Worm (Caenorhabditis elegans) whole organism, late embryonic: ENCODE data around the gene T23D5.8.

Source experiments
- ama-1 ChIP-seq: fragments of 150-350 bp; optimal IDR thresholded peaks from 2 replicates; lab custom pipeline; 2014
- ceh-6 ChIP-seq: fragments of 200-800 bp; sonication (Bioruptor generic); optimal IDR thresholded peaks from 2 replicates; lab custom pipeline; 2018; ENCODE audit warnings: mild to moderate bottlenecking, missing genetic modification characterization, missing compliant biosample characterization
- che-1 ChIP-seq: sonication (generic microtip); optimal IDR thresholded peaks from 2 replicates; lab custom pipeline; 2016; ENCODE audit warnings: mild to moderate bottlenecking, missing genetic modification characterization, missing compliant biosample characterization
- dve-1 ChIP-seq: sonication (generic microtip); optimal IDR thresholded peaks from 2 replicates; lab custom pipeline; 2017; ENCODE audit warnings: antibody characterized with exemption, mild to moderate bottlenecking, missing genetic modification characterization, missing compliant biosample characterization
- hlh-30 ChIP-seq: sonication (generic microtip); optimal IDR thresholded peaks from 2 replicates; lab custom pipeline; 2017; ENCODE audit warnings: antibody characterized with exemption, missing genetic modification characterization, missing compliant biosample characterization; ENCODE audit not compliant: insufficient read depth
- lin-11 ChIP-seq: fragments of 200-800 bp; sonication (Bioruptor generic); optimal IDR thresholded peaks from 2 replicates; lab custom pipeline; 2018; ENCODE audit warnings: mild to moderate bottlenecking, missing genetic modification characterization, missing compliant biosample characterization
- nhr-11 ChIP-seq: fragments of 150-350 bp; optimal IDR thresholded peaks from 2 replicates; lab custom pipeline; 2014; ENCODE audit warnings: missing biosample characterization, missing genetic modification characterization
- pag-3 ChIP-seq: sonication (generic microtip); optimal IDR thresholded peaks from 2 replicates; lab custom pipeline; 2016; ENCODE audit warnings: missing compliant biosample characterization, missing genetic modification characterization, borderline replicate concordance
- sox-2 ChIP-seq: fragments of 200-800 bp; sonication (Bioruptor generic); IDR thresholded peaks from 2 replicates; pipeline ENCODE4 v1.3.6; 2022; ENCODE audit warnings: missing genetic modification reagents, missing genetic modification characterization, missing compliant biosample characterization
- unc-42 ChIP-seq: sonication (generic microtip); optimal IDR thresholded peaks from 2 replicates; lab custom pipeline; 2016; ENCODE audit warnings: missing genotype, missing genetic modification characterization, missing compliant biosample characterization

DNA sequence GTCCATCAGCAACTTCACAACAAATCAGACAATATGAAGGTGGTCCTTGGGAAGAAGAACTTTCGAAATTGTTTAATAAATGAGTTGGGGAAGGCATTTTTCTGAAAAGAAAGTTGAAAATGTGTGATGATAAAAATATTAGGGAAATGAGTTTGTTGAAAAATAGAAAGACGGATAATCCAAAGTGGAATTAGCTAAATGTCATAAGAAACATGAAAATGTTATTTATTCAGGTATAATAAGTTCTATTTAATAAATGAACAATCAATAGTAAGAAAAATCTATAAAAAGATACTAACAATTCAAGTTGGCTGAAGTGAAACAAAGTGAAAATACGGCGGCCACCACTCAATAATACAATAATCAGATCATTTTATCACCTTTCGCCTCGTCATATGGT, 46.0 kb downstream of the T23D5.8 start, which contains the start of gene nhr-53:
- TF ChIP-seq ama-1 (lab: Kevin White, UChicago) = no peak
- no peak for TF ChIP-seq hlh-30 (tag; lab: Kevin White, UChicago)
- TF ChIP-seq sox-2 (GFP tag; lab: Robert Waterston, UW) = no peak
- TF ChIP-seq dve-1 (tag; lab: Kevin White, UChicago) = no peak
- TF ChIP-seq pag-3 = no peak
- no peak for TF ChIP-seq nhr-11
- no peak for TF ChIP-seq che-1 (tag; lab: Kevin White, UChicago)
- TF ChIP-seq unc-42 (tag; lab: Kevin White, UChicago) = no peak
- TF ChIP-seq ceh-6 = no peak
- TF ChIP-seq lin-11 (tag; lab: Kevin White, UChicago) = no peak
